Fruit fly (Drosophila melanogaster) whole organism, prepupa: Measurements from ENCODE around the gene CG13014.

Experiments
- Blimp-1 ChIP-seq: fragments of 200-800 bp; sonication (Bioruptor generic); optimal IDR thresholded peaks from 3 replicates; lab custom pipeline; 2017; ENCODE audit warnings: missing biosample characterization, missing genetic modification characterization, mild to moderate bottlenecking, moderate library complexity, missing genetic modification reagents
- CG10631 ChIP-seq: fragments of 200-800 bp; sonication (Bioruptor generic); optimal IDR thresholded peaks from 2 replicates; lab custom pipeline; 2016; ENCODE audit warnings: missing biosample characterization, missing genetic modification characterization
- CG10669 ChIP-seq: fragments of 200-800 bp; sonication (Bioruptor generic); optimal IDR thresholded peaks from 3 replicates; lab custom pipeline; 2018; ENCODE audit warnings: missing biosample characterization, mild to moderate bottlenecking, missing genetic modification characterization, moderate library complexity
- CG11294 ChIP-seq: fragments of 200-800 bp; sonication (Bioruptor generic); IDR thresholded peaks from 2 replicates; pipeline ENCODE4 v1.3.6; 2022; ENCODE audit warnings: missing biosample characterization, missing genetic modification characterization
- CG11762 ChIP-seq: fragments of 200-800 bp; sonication (Bioruptor generic); optimal IDR thresholded peaks from 3 replicates; lab custom pipeline; 2016; ENCODE audit warnings: missing biosample characterization, missing genetic modification characterization; ENCODE audit not compliant: insufficient read depth
- CG15336 ChIP-seq: fragments of 200-800 bp; sonication (Bioruptor generic); IDR thresholded peaks from 2 replicates; pipeline ENCODE4 v1.3.6; 2022; ENCODE audit warnings: missing biosample characterization, missing genetic modification characterization
- CG16779 ChIP-seq: fragments of 200-800 bp; sonication (Bioruptor generic); optimal IDR thresholded peaks from 3 replicates; lab custom pipeline; 2017; ENCODE audit warnings: missing biosample characterization, mild to moderate bottlenecking, missing genetic modification characterization
- CG3032 ChIP-seq: fragments of 200-800 bp; optimal IDR thresholded peaks from 2 replicates; lab custom pipeline; 2019; ENCODE audit warnings: missing biosample characterization, mild to moderate bottlenecking, missing genetic modification characterization, moderate library complexity
- CG31627 ChIP-seq: fragments of 200-800 bp; sonication (Bioruptor generic); optimal IDR thresholded peaks from 3 replicates; lab custom pipeline; 2016; ENCODE audit warnings: missing biosample characterization, missing genetic modification characterization
- CG32006 ChIP-seq: fragments of 200-800 bp; sonication (Bioruptor generic); optimal IDR thresholded peaks from 3 replicates; lab custom pipeline; 2017; ENCODE audit warnings: missing biosample characterization, mild to moderate bottlenecking, missing genetic modification characterization
- CG34406 ChIP-seq: fragments of 200-800 bp; sonication (Bioruptor generic); optimal IDR thresholded peaks from 3 replicates; lab custom pipeline; 2016; ENCODE audit warnings: missing biosample characterization, missing genetic modification characterization
- CG6276 ChIP-seq: fragments of 200-800 bp; sonication (Bioruptor generic); optimal IDR thresholded peaks from 2 replicates; lab custom pipeline; 2017; ENCODE audit warnings: missing biosample characterization, mild to moderate bottlenecking, missing genetic modification characterization
- CG6792 ChIP-seq: fragments of 200-800 bp; sonication (Bioruptor generic); optimal IDR thresholded peaks from 3 replicates; lab custom pipeline; 2016; ENCODE audit warnings: missing biosample characterization, missing genetic modification characterization
- CG6808 ChIP-seq: fragments of 200-800 bp; sonication (Bioruptor generic); optimal IDR thresholded peaks from 3 replicates; lab custom pipeline; 2017; ENCODE audit warnings: missing biosample characterization, missing genetic modification characterization, mild to moderate bottlenecking, moderate library complexity, missing genetic modification reagents
- CG6854 ChIP-seq: fragments of 200-800 bp; sonication (Bioruptor generic); optimal IDR thresholded peaks from 2 replicates; lab custom pipeline; 2017; ENCODE audit warnings: missing biosample characterization, mild to moderate bottlenecking, missing genetic modification characterization
- CG7368 ChIP-seq: fragments of 200-800 bp; sonication (Bioruptor generic); optimal IDR thresholded peaks from 3 replicates; lab custom pipeline; 2016; ENCODE audit warnings: missing biosample characterization, missing genetic modification characterization
- CG8632 ChIP-seq: fragments of 200-800 bp; sonication (Bioruptor generic); optimal IDR thresholded peaks from 3 replicates; lab custom pipeline; 2016; ENCODE audit warnings: missing biosample characterization, missing genetic modification characterization
- CG9139 ChIP-seq: fragments of 200-800 bp; sonication (Bioruptor generic); optimal IDR thresholded peaks from 3 replicates; lab custom pipeline; 2017; ENCODE audit warnings: missing biosample characterization, mild to moderate bottlenecking, missing genetic modification characterization
- Eip75B ChIP-seq: fragments of 200-800 bp; sonication (Bioruptor generic); optimal IDR thresholded peaks from 3 replicates; lab custom pipeline; 2016; ENCODE audit warnings: missing biosample characterization, missing genetic modification characterization
- Eip78C ChIP-seq: fragments of 200-800 bp; sonication (Bioruptor generic); peaks from one replicate; lab custom pipeline; 2016; ENCODE audit warnings: missing biosample characterization, missing genetic modification characterization
- Ets96B ChIP-seq: fragments of 200-800 bp; optimal IDR thresholded peaks from 2 replicates; lab custom pipeline; 2019; ENCODE audit warnings: missing biosample characterization, mild to moderate bottlenecking, missing genetic modification characterization, moderate library complexity
- Hr38 ChIP-seq: sonication (Bioruptor generic); optimal IDR thresholded peaks from 2 replicates; lab custom pipeline; 2016; ENCODE audit warnings: missing biosample characterization, missing genetic modification characterization
- Hr39 ChIP-seq: fragments of 200-800 bp; sonication (Bioruptor generic); optimal IDR thresholded peaks from 2 replicates; lab custom pipeline; 2016; ENCODE audit warnings: missing biosample characterization, missing genetic modification characterization
- Hr4 ChIP-seq: fragments of 200-800 bp; sonication (Bioruptor generic); optimal IDR thresholded peaks from 3 replicates; lab custom pipeline; 2016; ENCODE audit warnings: missing biosample characterization, missing genetic modification characterization
- Lpt ChIP-seq: fragments of 200-800 bp; sonication (Bioruptor generic); optimal IDR thresholded peaks from 3 replicates; lab custom pipeline; 2016; ENCODE audit warnings: missing biosample characterization, missing genetic modification characterization
- Met ChIP-seq: fragments of 200-800 bp; sonication (Bioruptor generic); optimal IDR thresholded peaks from 3 replicates; lab custom pipeline; 2016; ENCODE audit warnings: missing biosample characterization, missing genetic modification characterization
- OdsH ChIP-seq: fragments of 200-800 bp; sonication (Bioruptor generic); optimal IDR thresholded peaks from 3 replicates; lab custom pipeline; 2016; ENCODE audit warnings: missing biosample characterization, missing genetic modification characterization
- Smox ChIP-seq: fragments of 200-800 bp; sonication (Bioruptor generic); optimal IDR thresholded peaks from 3 replicates; lab custom pipeline; 2016; ENCODE audit warnings: missing biosample characterization, missing genetic modification characterization
- Sox14 ChIP-seq: fragments of 200-800 bp; sonication (Bioruptor generic); optimal IDR thresholded peaks from 3 replicates; lab custom pipeline; 2016; ENCODE audit warnings: missing biosample characterization, missing genetic modification characterization
- acj6 ChIP-seq: fragments of 200-800 bp; sonication (Bioruptor generic); optimal IDR thresholded peaks from 3 replicates; lab custom pipeline; 2016; ENCODE audit warnings: missing biosample characterization, missing genetic modification characterization
- cyc ChIP-seq: fragments of 200-800 bp; sonication (Bioruptor generic); optimal IDR thresholded peaks from 3 replicates; lab custom pipeline; 2016; ENCODE audit warnings: missing biosample characterization, missing genetic modification characterization
- eg ChIP-seq: fragments of 200-800 bp; sonication (Bioruptor generic); IDR thresholded peaks from 3 replicates; pipeline ENCODE4 v1.3.6; 2022; ENCODE audit warnings: missing biosample characterization, missing genetic modification characterization
- esn ChIP-seq: fragments of 200-800 bp; sonication (Bioruptor generic); optimal IDR thresholded peaks from 2 replicates; lab custom pipeline; 2016; ENCODE audit warnings: missing biosample characterization, mild to moderate bottlenecking, missing genetic modification characterization, moderate library complexity
- fd59A ChIP-seq: fragments of 200-800 bp; sonication (Bioruptor generic); optimal IDR thresholded peaks from 2 replicates; lab custom pipeline; 2017; ENCODE audit warnings: missing biosample characterization, mild to moderate bottlenecking, missing genetic modification characterization, missing genetic modification reagents
- fd85E ChIP-seq: fragments of 200-800 bp; sonication (Bioruptor generic); optimal IDR thresholded peaks from 3 replicates; lab custom pipeline; 2016; ENCODE audit warnings: missing biosample characterization, missing genetic modification characterization
- fkh ChIP-seq: fragments of 200-800 bp; sonication (Bioruptor generic); optimal IDR thresholded peaks from 3 replicates; lab custom pipeline; 2017; ENCODE audit warnings: missing biosample characterization, mild to moderate bottlenecking, missing genetic modification characterization, moderate library complexity
- lz ChIP-seq: fragments of 200-800 bp; sonication (Bioruptor generic); optimal IDR thresholded peaks from 3 replicates; lab custom pipeline; 2016; ENCODE audit warnings: missing biosample characterization, missing genetic modification characterization
- net ChIP-seq: fragments of 200-800 bp; sonication (Bioruptor generic); optimal IDR thresholded peaks from 3 replicates; lab custom pipeline; 2016; ENCODE audit warnings: missing biosample characterization, missing genetic modification characterization
- pdm3 ChIP-seq: fragments of 200-800 bp; sonication (Bioruptor generic); optimal IDR thresholded peaks from 3 replicates; lab custom pipeline; 2016; ENCODE audit warnings: missing biosample characterization, missing genetic modification characterization
- salr ChIP-seq, 2 experiments: fragments of 200-800 bp; sonication (Bioruptor generic); optimal IDR thresholded peaks; 3 replicates each; lab custom pipeline; 2016 to 2018; ENCODE audit warnings: missing biosample characterization in 2 of 2, missing genetic modification characterization in 2 of 2, mild to moderate bottlenecking in 1 of 2
- ss ChIP-seq, 2 experiments: fragments of 200-800 bp; sonication (Bioruptor generic); optimal IDR thresholded peaks; 2 replicates in 1 of 2; 3 replicates in 1 of 2; lab custom pipeline; 2017 to 2018; ENCODE audit warnings: mild to moderate bottlenecking in 2 of 2, missing biosample characterization in 2 of 2, missing genetic modification characterization in 2 of 2, moderate library complexity in 1 of 2
- svp ChIP-seq: fragments of 200-800 bp; sonication (Bioruptor generic); peaks from one replicate; lab custom pipeline; 2016; ENCODE audit warnings: missing biosample characterization, missing genetic modification characterization
- topi ChIP-seq: fragments of 200-800 bp; sonication (Bioruptor generic); optimal IDR thresholded peaks from 3 replicates; lab custom pipeline; 2016; ENCODE audit warnings: missing biosample characterization, missing genetic modification characterization
- vri ChIP-seq: fragments of 200-800 bp; sonication (Bioruptor generic); optimal IDR thresholded peaks from 3 replicates; lab custom pipeline; 2016; ENCODE audit warnings: missing biosample characterization, mild to moderate bottlenecking, missing genetic modification characterization

CG13014 gene

dm6 chrX:16579978-16580377, 7.7 kb upstream of the CG13014 start (continued):
- TF ChIP-seq fd59A (GFP tag; lab: Kevin White, UChicago) (no peak), CG10669 (GFP tag; lab: Kevin White, UChicago) (peak; percentile 33), CG10631 (GFP tag; lab: Kevin White, UChicago) (peak; percentile 9), fd85E (GFP tag; lab: Kevin White, UChicago) (no peak), CG6792 (GFP tag; lab: Kevin White, UChicago) (peak; percentile 6), fkh (GFP tag; lab: Kevin White, UChicago) (no peak), CG11762 (no peak), Hr38 (GFP tag; lab: Kevin White, UChicago) (no peak), Lpt (no peak), CG6808 (GFP tag; lab: Kevin White, UChicago) (peak; percentile 15), CG32006 (peak; percentile 61), Blimp-1 (no peak), CG16779 (tag; lab: Kevin White, UChicago) (no peak), pdm3 (GFP tag; lab: Kevin White, UChicago) (peak; percentile 6), CG9139 (no peak), Ets96B (tag; lab: Kevin White, UChicago) (no peak), Smox (peak; percentile 1), net (GFP tag; lab: Kevin White, UChicago) (no peak), Sox14 (GFP tag; lab: Kevin White, UChicago) (no peak), CG11294 (GFP tag; lab: Robert Waterston, UW) (no peak), CG7368 (GFP tag; lab: Kevin White, UChicago) (no peak), Met (GFP tag; lab: Kevin White, UChicago) (no peak)

- TF ChIP-seq pdm3 (GFP tag; lab: Kevin White, UChicago) (peak; percentile 7), acj6 (GFP tag; lab: Kevin White, UChicago) (peak; percentile 15), Sox14 (GFP tag; lab: Kevin White, UChicago) (peak; percentile 3), cyc (GFP tag; lab: Kevin White, UChicago) (peak; percentile 10), CG8632 (GFP tag; lab: Kevin White, UChicago) (no peak), CG32006 (peak; percentile 56), CG31627 (GFP tag; lab: Kevin White, UChicago) (peak; percentile 3), OdsH (GFP tag; lab: Kevin White, UChicago) (peak; percentile 12), lz (peak; percentile 4), CG6792 (GFP tag; lab: Kevin White, UChicago) (no peak), topi (GFP tag; lab: Kevin White, UChicago) (peak; percentile 4), esn (GFP tag; lab: Kevin White, UChicago) (peak; percentile 0), eg (GFP tag; lab: Robert Waterston, UW) (no peak), salr (GFP tag; optimal IDR thresholded peaks at IDR 0.05; lab: Kevin White, UChicago) (no peak), Hr4 (GFP tag; lab: Kevin White, UChicago) (peak; percentile 55), Eip78C (GFP tag; lab: Kevin White, UChicago) (peak; percentile 62), Hr39 (GFP tag; lab: Kevin White, UChicago) (peak; percentile 21)
Observed at dm6 chrX:16581703-16582102, 6.0 kb upstream of the CG13014 start.

dm6 chrX:16582145-16582544, 5.5 kb upstream of the CG13014 start:
- TF ChIP-seq lz, result no peak
- TF ChIP-seq Lpt, result no peak
- TF ChIP-seq Blimp-1, result no peak
- TF ChIP-seq CG16779 (tag; lab: Kevin White, UChicago), result no peak
- no peak for TF ChIP-seq CG3032 (tag; lab: Kevin White, UChicago)
- no peak for TF ChIP-seq ss (GFP tag; optimal IDR thresholded peaks at IDR 0.05; lab: Kevin White, UChicago)
- no peak for TF ChIP-seq Sox14 (GFP tag; lab: Kevin White, UChicago)
- no peak for TF ChIP-seq CG6854 (GFP tag; lab: Kevin White, UChicago)
- no peak for TF ChIP-seq CG8632 (GFP tag; lab: Kevin White, UChicago)
- TF ChIP-seq CG32006, result no peak
- TF ChIP-seq CG34406 (GFP tag; lab: Kevin White, UChicago), result no peak
- TF ChIP-seq CG6276 (GFP tag; lab: Kevin White, UChicago), result no peak
- TF ChIP-seq vri (GFP tag; lab: Kevin White, UChicago), result no peak
- no peak for TF ChIP-seq Eip75B (GFP tag; lab: Kevin White, UChicago)
- TF ChIP-seq fkh (GFP tag; lab: Kevin White, UChicago), result no peak
- no peak for TF ChIP-seq fd59A (GFP tag; lab: Kevin White, UChicago)
- TF ChIP-seq svp (GFP tag; lab: Kevin White, UChicago), result no peak
- TF ChIP-seq CG15336 (GFP tag; lab: Robert Waterston, UW), result no peak
